Fruit fly (Drosophila melanogaster) whole organism, embryonic: ENCODE measurements around the gene CG31777.

ENCODE experiments used
- Adf1 ChIP-seq: fragments of 200-800 bp; sonication (Bioruptor generic); IDR thresholded peaks from 2 replicates; pipeline ENCODE4 v1.3.6; 2022; ENCODE audit warnings: missing biosample characterization, missing genetic modification characterization
- BtbVII ChIP-seq: fragments of 200-800 bp; sonication (Bioruptor generic); optimal IDR thresholded peaks from 3 replicates; lab custom pipeline; 2017; ENCODE audit warnings: missing biosample characterization, mild to moderate bottlenecking, missing genetic modification characterization
- C15 ChIP-seq: fragments of 200-800 bp; sonication (Bioruptor generic); IDR thresholded peaks from 3 replicates; pipeline ENCODE4 v1.3.6; 2022; ENCODE audit warnings: missing biosample characterization, missing genetic modification characterization
- CG10209 ChIP-seq: fragments of 200-800 bp; sonication (Bioruptor generic); optimal IDR thresholded peaks from 3 replicates; lab custom pipeline; 2017; ENCODE audit warnings: missing biosample characterization, mild to moderate bottlenecking, missing genetic modification characterization, missing genetic modification reagents
- CG1024 ChIP-seq: fragments of 200-800 bp; sonication (Bioruptor generic); IDR thresholded peaks from 2 replicates; pipeline ENCODE4 v1.3.6; 2022; ENCODE audit warnings: missing biosample characterization, missing genetic modification characterization
- CG12071 ChIP-seq: fragments of 200-800 bp; sonication (Bioruptor generic); optimal IDR thresholded peaks from 3 replicates; lab custom pipeline; 2018; ENCODE audit warnings: missing biosample characterization, mild to moderate bottlenecking, missing genetic modification characterization
- CG15479 ChIP-seq: fragments of 200-800 bp; sonication (Bioruptor generic); optimal IDR thresholded peaks from 3 replicates; lab custom pipeline; 2019; ENCODE audit warnings: missing biosample characterization, mild to moderate bottlenecking, missing genetic modification characterization, moderate library complexity
- CG15514 ChIP-seq: fragments of 200-800 bp; sonication (Bioruptor generic); optimal IDR thresholded peaks from 3 replicates; lab custom pipeline; 2017; ENCODE audit warnings: missing biosample characterization, missing genetic modification characterization, mild to moderate bottlenecking, moderate library complexity, missing genetic modification reagents
- CG17186 ChIP-seq: fragments of 200-800 bp; sonication (Bioruptor generic); optimal IDR thresholded peaks from 3 replicates; lab custom pipeline; 2017; ENCODE audit warnings: missing biosample characterization, missing genetic modification reagents, missing genetic modification characterization
- CG17328 ChIP-seq: fragments of 200-800 bp; sonication (Bioruptor generic); IDR thresholded peaks from 2 replicates; pipeline ENCODE4 v1.3.6; 2022; ENCODE audit warnings: missing biosample characterization, missing genetic modification characterization
- CG17361 ChIP-seq: fragments of 200-800 bp; sonication (Bioruptor generic); IDR thresholded peaks from 3 replicates; pipeline ENCODE4 v1.3.6; 2022; ENCODE audit warnings: missing biosample characterization, missing genetic modification characterization
- CG18262 ChIP-seq: fragments of 200-800 bp; optimal IDR thresholded peaks from 3 replicates; lab custom pipeline; 2019; ENCODE audit warnings: missing biosample characterization, mild to moderate bottlenecking, missing genetic modification characterization, moderate library complexity
- CG18599 ChIP-seq: fragments of 200-800 bp; sonication (Bioruptor generic); optimal IDR thresholded peaks from 3 replicates; lab custom pipeline; 2017; ENCODE audit warnings: missing biosample characterization, missing genetic modification characterization, mild to moderate bottlenecking, moderate library complexity, missing genetic modification reagents
- CG31365 ChIP-seq: fragments of 200-800 bp; sonication (Bioruptor generic); optimal IDR thresholded peaks from 2 replicates; lab custom pipeline; 2018; ENCODE audit warnings: missing biosample characterization, mild to moderate bottlenecking, missing genetic modification characterization
- CG33557 ChIP-seq: fragments of 200-800 bp; sonication (Bioruptor generic); optimal IDR thresholded peaks from 2 replicates; lab custom pipeline; 2019; ENCODE audit warnings: missing biosample characterization, mild to moderate bottlenecking, missing genetic modification characterization, moderate library complexity
- CG4282 ChIP-seq: fragments of 200-800 bp; sonication (Bioruptor generic); optimal IDR thresholded peaks from 2 replicates; lab custom pipeline; 2016; ENCODE audit warnings: missing biosample characterization, missing genetic modification characterization
- CG4730 ChIP-seq: fragments of 200-800 bp; sonication (Bioruptor generic); IDR thresholded peaks from 2 replicates; pipeline ENCODE4 v1.3.6; 2022; ENCODE audit warnings: missing biosample characterization, missing genetic modification characterization
- CG6175 ChIP-seq: fragments of 200-800 bp; sonication (Bioruptor generic); IDR thresholded peaks from 3 replicates; pipeline ENCODE4 v1.3.6; 2022; ENCODE audit warnings: missing biosample characterization, missing genetic modification characterization
- CG7271 ChIP-seq: fragments of 200-800 bp; sonication (Bioruptor generic); optimal IDR thresholded peaks from 2 replicates; lab custom pipeline; 2018; ENCODE audit warnings: missing biosample characterization, mild to moderate bottlenecking, missing genetic modification characterization, moderate library complexity
- CG8944 ChIP-seq: fragments of 200-800 bp; sonication (Bioruptor generic); optimal IDR thresholded peaks from 3 replicates; lab custom pipeline; 2016; ENCODE audit warnings: missing biosample characterization, missing genetic modification characterization
- Dip2 ChIP-seq: fragments of 200-800 bp; sonication (Bioruptor generic); IDR thresholded peaks from 2 replicates; pipeline ENCODE4 v1.3.6; 2022; ENCODE audit warnings: missing biosample characterization, missing genetic modification characterization
- Dip3 ChIP-seq: fragments of 200-800 bp; sonication (Bioruptor generic); optimal IDR thresholded peaks from 3 replicates; lab custom pipeline; 2016; ENCODE audit warnings: missing biosample characterization, missing genetic modification characterization
- ERR ChIP-seq: fragments of 200-800 bp; sonication (Bioruptor generic); optimal IDR thresholded peaks from 2 replicates; lab custom pipeline; 2016; ENCODE audit warnings: missing biosample characterization, missing genetic modification characterization
- Oli ChIP-seq: fragments of 200-800 bp; sonication (Bioruptor generic); optimal IDR thresholded peaks from 2 replicates; lab custom pipeline; 2018; ENCODE audit warnings: missing biosample characterization, mild to moderate bottlenecking, missing genetic modification characterization, moderate library complexity
- Optix ChIP-seq: fragments of 200-800 bp; sonication (Bioruptor generic); IDR thresholded peaks from 3 replicates; pipeline ENCODE4 v1.3.6; 2022; ENCODE audit warnings: missing biosample characterization, missing genetic modification characterization
- Rx ChIP-seq: fragments of 200-800 bp; sonication (Bioruptor generic); IDR thresholded peaks from 2 replicates; pipeline ENCODE4 v1.3.6; 2022; ENCODE audit warnings: missing biosample characterization, missing genetic modification characterization
- Side ChIP-seq: fragments of 200-800 bp; sonication (Bioruptor generic); optimal IDR thresholded peaks from 2 replicates; lab custom pipeline; 2016; ENCODE audit warnings: missing biosample characterization, missing genetic modification characterization
- Sry-δ ChIP-seq: fragments of 200-800 bp; sonication (Bioruptor generic); optimal IDR thresholded peaks from 2 replicates; lab custom pipeline; 2016; ENCODE audit warnings: missing biosample characterization, missing genetic modification characterization
- Taf1 ChIP-seq: fragments of 200-800 bp; sonication (Bioruptor generic); IDR thresholded peaks from 2 replicates; pipeline ENCODE4 v1.3.6; 2022; ENCODE audit warnings: missing biosample characterization, missing genetic modification characterization
- ara ChIP-seq: fragments of 200-800 bp; sonication (Bioruptor generic); IDR thresholded peaks from 2 replicates; pipeline ENCODE4 v1.3.6; 2022; ENCODE audit warnings: missing biosample characterization, missing genetic modification characterization
- bsh ChIP-seq, 2 experiments: fragments of 200-800 bp; sonication (Bioruptor generic); optimal IDR thresholded peaks; 2 replicates each; lab custom pipeline; 2017 to 2018; ENCODE audit warnings: mild to moderate bottlenecking in 2 of 2, missing biosample characterization in 2 of 2, missing genetic modification characterization in 2 of 2, moderate library complexity in 1 of 2
- cas ChIP-seq: fragments of 200-800 bp; sonication (Bioruptor generic); IDR thresholded peaks from 2 replicates; pipeline ENCODE4 v1.3.6; 2022; ENCODE audit warnings: missing biosample characterization, missing genetic modification characterization
- cg ChIP-seq: fragments of 200-800 bp; sonication (Bioruptor generic); optimal IDR thresholded peaks from 3 replicates; lab custom pipeline; 2019; ENCODE audit warnings: missing biosample characterization, mild to moderate bottlenecking, missing genetic modification characterization, moderate library complexity
- fd3F ChIP-seq: fragments of 200-800 bp; sonication (Bioruptor generic); optimal IDR thresholded peaks from 2 replicates; lab custom pipeline; 2018; ENCODE audit warnings: missing biosample characterization, mild to moderate bottlenecking, missing genetic modification characterization, moderate library complexity
- fu2 ChIP-seq: fragments of 200-800 bp; sonication (Bioruptor generic); optimal IDR thresholded peaks from 2 replicates; lab custom pipeline; 2016; ENCODE audit warnings: missing biosample characterization, missing genetic modification characterization
- gem ChIP-seq: fragments of 200-800 bp; sonication (Bioruptor generic); optimal IDR thresholded peaks from 2 replicates; lab custom pipeline; 2019; ENCODE audit warnings: missing biosample characterization, mild to moderate bottlenecking, missing genetic modification characterization, moderate library complexity
- gsb-n ChIP-seq: fragments of 200-800 bp; sonication (Bioruptor generic); optimal IDR thresholded peaks from 3 replicates; lab custom pipeline; 2018; ENCODE audit warnings: missing biosample characterization, mild to moderate bottlenecking, missing genetic modification characterization
- hbn ChIP-seq: fragments of 200-800 bp; sonication (Bioruptor generic); IDR thresholded peaks from 2 replicates; pipeline ENCODE4 v1.3.6; 2022; ENCODE audit warnings: missing biosample characterization, missing genetic modification characterization; ENCODE audit not compliant: partially characterized antibody
- inv ChIP-seq: fragments of 200-800 bp; sonication (Bioruptor generic); IDR thresholded peaks from 2 replicates; pipeline ENCODE4 v1.3.6; 2022; ENCODE audit warnings: missing biosample characterization, missing genetic modification characterization; ENCODE audit not compliant: partially characterized antibody
- kah ChIP-seq: fragments of 200-800 bp; sonication (Bioruptor generic); optimal IDR thresholded peaks from 2 replicates; lab custom pipeline; 2018; ENCODE audit warnings: missing biosample characterization, mild to moderate bottlenecking, missing genetic modification characterization
- ken ChIP-seq: fragments of 200-800 bp; sonication (Bioruptor generic); IDR thresholded peaks from 3 replicates; pipeline ENCODE4 v1.3.6; 2022; ENCODE audit warnings: missing biosample characterization, missing genetic modification characterization
- nau ChIP-seq: fragments of 200-800 bp; sonication (Bioruptor generic); optimal IDR thresholded peaks from 3 replicates; lab custom pipeline; 2017; ENCODE audit warnings: missing biosample characterization, mild to moderate bottlenecking, missing genetic modification characterization, missing genetic modification reagents
- oc ChIP-seq: fragments of 200-800 bp; sonication (Bioruptor generic); optimal IDR thresholded peaks from 2 replicates; lab custom pipeline; 2018; ENCODE audit warnings: missing biosample characterization, mild to moderate bottlenecking, missing genetic modification characterization, moderate library complexity
- repo ChIP-seq: fragments of 200-800 bp; sonication (Bioruptor generic); optimal IDR thresholded peaks from 2 replicates; lab custom pipeline; 2016; ENCODE audit warnings: missing biosample characterization, missing genetic modification characterization
- run ChIP-seq: fragments of 200-800 bp; sonication (Bioruptor generic); optimal IDR thresholded peaks from 3 replicates; lab custom pipeline; 2018; ENCODE audit warnings: missing biosample characterization, mild to moderate bottlenecking, missing genetic modification characterization
- sim ChIP-seq: fragments of 200-800 bp; sonication (Bioruptor generic); IDR thresholded peaks from 2 replicates; pipeline ENCODE4 v1.3.6; 2022; ENCODE audit warnings: missing biosample characterization, missing genetic modification characterization
- tup ChIP-seq: fragments of 200-800 bp; sonication (Bioruptor generic); optimal IDR thresholded peaks from 2 replicates; lab custom pipeline; 2016; ENCODE audit warnings: missing biosample characterization, mild to moderate bottlenecking, missing genetic modification characterization, moderate library complexity
- twi ChIP-seq: fragments of 200-800 bp; optimal IDR thresholded peaks from 2 replicates; lab custom pipeline; 2019; ENCODE audit warnings: missing biosample characterization, mild to moderate bottlenecking, missing genetic modification characterization, moderate library complexity
- usp ChIP-seq: fragments of >200 bp; optimal IDR thresholded peaks from 2 replicates; lab custom pipeline; 2017; ENCODE audit warnings: missing biosample characterization, missing genetic modification characterization
- vnd ChIP-seq: fragments of 200-800 bp; sonication (Bioruptor generic); IDR thresholded peaks from 3 replicates; pipeline ENCODE4 v1.3.6; 2022; ENCODE audit warnings: missing biosample characterization, missing genetic modification characterization; ENCODE audit not compliant: partially characterized antibody
- zen ChIP-seq: fragments of 200-800 bp; sonication (Bioruptor generic); optimal IDR thresholded peaks from 3 replicates; lab custom pipeline; 2018; ENCODE audit warnings: missing biosample characterization, mild to moderate bottlenecking, missing genetic modification characterization, moderate library complexity

The CG31777 gene

DNA sequence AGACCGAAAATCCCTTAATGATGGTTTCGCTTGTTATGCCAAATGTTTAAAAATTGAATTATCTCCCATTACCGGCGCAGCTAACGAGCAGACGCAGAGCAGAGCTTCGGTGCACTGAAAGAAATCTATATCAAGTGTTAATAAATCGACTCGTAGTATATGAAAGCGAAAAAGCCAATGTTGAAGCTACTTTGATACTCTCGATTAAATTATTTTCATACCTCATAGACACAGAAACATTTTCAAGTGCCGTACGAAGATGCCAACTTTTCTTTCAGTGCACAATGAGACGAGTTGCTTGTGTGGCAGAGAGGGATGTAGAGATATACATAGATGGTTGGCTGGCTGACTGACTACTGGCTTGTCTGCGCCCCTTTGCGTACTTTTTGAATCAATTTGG lies 31.1 kb downstream of the CG31777 start (continued):
- TF ChIP-seq CG6175 (GFP tag; lab: Robert Waterston, UW) (no peak), CG17361 (no peak), gem (peak; percentile 55), Dip2 (no peak), ara (peak; percentile 49; the same call in 1 of the 2 replicates), oc (tag; lab: Kevin White, UChicago) (peak; percentile 28), fu2 (GFP tag; lab: Kevin White, UChicago) (no peak), Oli (peak; percentile 49), CG4282 (GFP tag; lab: Kevin White, UChicago) (no peak), usp (GFP tag; lab: Kevin White, UChicago) (no peak), CG7271 (no peak), gsb-n (tag; lab: Kevin White, UChicago) (peak; percentile 35), CG4730 (GFP tag; lab: Robert Waterston, UW) (no peak), CG12071 (GFP tag; lab: Kevin White, UChicago) (no peak), kah (GFP tag; lab: Kevin White, UChicago) (no peak), cas (GFP tag; lab: Robert Waterston, UW) (no peak), tup (GFP tag; lab: Kevin White, UChicago) (no peak), CG17186 (no peak), nau (GFP tag; lab: Kevin White, UChicago) (no peak), BtbVII (GFP tag; lab: Kevin White, UChicago) (no peak), inv (GFP tag; lab: Robert Waterston, UW) (no peak), CG31365 (tag; lab: Kevin White, UChicago) (no peak), CG17328 (GFP tag; lab: Robert Waterston, UW) (peak; percentile 35; the same call in 1 of the 2 replicates), Taf1 (GFP tag; lab: Robert Waterston, UW) (no peak), CG15514 (no peak), bsh (GFP tag; optimal IDR thresholded peaks at IDR 0.05; lab: Kevin White, UChicago) (peak in 1 of 2 experiments; percentile 66), CG18262 (tag; lab: Kevin White, UChicago) (peak; percentile 53), Rx (peak; percentile 42; the same call in 1 of the 2 replicates), cg (GFP tag; lab: Kevin White, UChicago) (no peak), run (no peak), CG18599 (GFP tag; lab: Kevin White, UChicago) (no peak), CG1024 (peak; percentile 29; the same call in 1 of the 2 replicates), Optix (GFP tag; lab: Robert Waterston, UW) (no peak), Adf1 (GFP tag; lab: Robert Waterston, UW) (no peak), ERR (GFP tag; lab: Kevin White, UChicago) (no peak), CG10209 (GFP tag; lab: Kevin White, UChicago) (no peak), repo (GFP tag; lab: Kevin White, UChicago) (no peak), sim (0 out of 2 replicates have a peak, but pooled peaks have one; percentile 6), twi (tag; lab: Kevin White, UChicago) (no peak), hbn (GFP tag; lab: Robert Waterston, UW) (no peak), CG33557 (GFP tag; lab: Kevin White, UChicago) (no peak), CG15479 (GFP tag; lab: Kevin White, UChicago) (no peak), ken (GFP tag; lab: Robert Waterston, UW) (no peak), Sry-δ (GFP tag; lab: Kevin White, UChicago) (no peak), zen (tag; lab: Kevin White, UChicago) (peak; percentile 64), Dip3 (GFP tag; lab: Kevin White, UChicago) (no peak), Side (GFP tag; lab: Kevin White, UChicago) (peak; percentile 17), vnd (GFP tag; lab: Robert Waterston, UW) (no peak), C15 (no peak), CG8944 (GFP tag; lab: Kevin White, UChicago) (no peak), fd3F (GFP tag; lab: Kevin White, UChicago) (no peak)
